Worm (Caenorhabditis elegans) whole organism, L3 larva: ENCODE results near the gene qui-1.

Experiments used
- aly-2 ChIP-seq: fragments of 150-350 bp; optimal IDR thresholded peaks from 2 replicates; lab custom pipeline; 2014; ENCODE audit warnings: missing biosample characterization, missing genetic modification characterization
- egl-27 ChIP-seq: sonication (generic microtip); optimal IDR thresholded peaks from 4 replicates; lab custom pipeline; 2017; ENCODE audit warnings: missing biosample characterization, missing genetic modification reagents, missing genetic modification characterization
- fos-1 ChIP-seq: fragments of 150-350 bp; optimal IDR thresholded peaks from 2 replicates; lab custom pipeline; 2014; ENCODE audit warnings: missing biosample characterization, missing genetic modification characterization
- jun-1 ChIP-seq: fragments of 150-350 bp; optimal IDR thresholded peaks from 2 replicates; lab custom pipeline; 2014; ENCODE audit warnings: missing biosample characterization, missing genetic modification reagents, missing genetic modification characterization
- nfya-1 ChIP-seq: sonication (generic microtip); optimal IDR thresholded peaks from 2 replicates; lab custom pipeline; 2017; ENCODE audit warnings: missing genetic modification characterization, mild to moderate bottlenecking, missing compliant biosample characterization, antibody characterized with exemption, moderate library complexity; ENCODE audit not compliant: insufficient read depth
- nhr-11 ChIP-seq: fragments of 150-350 bp; optimal IDR thresholded peaks from 2 replicates; lab custom pipeline; 2014; ENCODE audit warnings: missing biosample characterization, missing genetic modification characterization
- nhr-237 ChIP-seq: fragments of 150-350 bp; optimal IDR thresholded peaks from 2 replicates; lab custom pipeline; 2014; ENCODE audit warnings: missing biosample characterization, missing genetic modification characterization
- nhr-43 ChIP-seq: sonication (generic microtip); optimal IDR thresholded peaks from 2 replicates; lab custom pipeline; 2016; ENCODE audit warnings: mild to moderate bottlenecking, missing genetic modification characterization, missing compliant biosample characterization; ENCODE audit not compliant: poor library complexity, severe bottlenecking
- nhr-77 ChIP-seq: fragments of 150-350 bp; optimal IDR thresholded peaks from 2 replicates; lab custom pipeline; 2014; ENCODE audit warnings: missing biosample characterization, missing genetic modification characterization
- pqm-1 ChIP-seq: fragments of 150-350 bp; optimal IDR thresholded peaks from 2 replicates; lab custom pipeline; 2017; ENCODE audit warnings: missing biosample characterization, missing genetic modification characterization, inconsistent platforms
- snpc-4 ChIP-seq: fragments of 150-350 bp; optimal IDR thresholded peaks from 2 replicates; lab custom pipeline; 2014; ENCODE audit warnings: missing biosample characterization, missing genetic modification characterization
- unc-62 ChIP-seq: fragments of 150-350 bp; sonication (generic microtip); optimal IDR thresholded peaks from 4 replicates; lab custom pipeline; 2014; ENCODE audit warnings: missing biosample characterization, missing genetic modification reagents, missing genetic modification characterization
- ztf-11 ChIP-seq: fragments of 150-350 bp; optimal IDR thresholded peaks from 2 replicates; lab custom pipeline; 2014; ENCODE audit warnings: missing biosample characterization, missing genetic modification characterization

DNA sequence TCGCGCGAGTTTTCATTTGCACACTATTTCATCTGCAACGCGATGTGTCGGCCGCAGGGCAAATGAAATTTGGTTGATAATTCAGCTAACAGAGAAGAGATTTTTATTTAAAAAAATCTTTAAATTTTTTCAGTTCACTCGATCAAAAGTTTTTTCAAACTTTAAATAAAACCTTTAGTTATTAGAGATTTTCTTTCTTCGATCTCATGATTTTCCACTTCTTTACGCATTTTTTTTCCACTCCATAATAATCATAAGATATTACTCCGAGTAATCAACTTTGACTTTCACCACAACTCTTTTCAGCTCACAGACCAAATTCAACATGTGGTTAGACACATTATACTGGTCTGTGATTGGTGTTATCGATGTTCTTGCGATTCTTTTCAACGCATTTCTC is 13.1 kb downstream of the qui-1 start, which contains the start of gene srd-10:
- TF ChIP-seq unc-62 (GFP tag; lab: Kevin White, UChicago): no peak
- TF ChIP-seq nhr-77: no peak
- no peak for TF ChIP-seq aly-2 (tag; lab: Kevin White, UChicago)
- TF ChIP-seq nfya-1 (tag; lab: Kevin White, UChicago): no peak
- no peak for TF ChIP-seq pqm-1 (tag; lab: Kevin White, UChicago)
- no peak for TF ChIP-seq fos-1 (tag; lab: Kevin White, UChicago)
- no peak for TF ChIP-seq nhr-43 (tag; lab: Kevin White, UChicago)
- TF ChIP-seq egl-27 (tag; lab: Kevin White, UChicago): no peak
- TF ChIP-seq ztf-11 (tag; lab: Kevin White, UChicago): no peak
- no peak for TF ChIP-seq jun-1
- no peak for TF ChIP-seq snpc-4 (tag; lab: Kevin White, UChicago)
- no peak for TF ChIP-seq nhr-11 (tag; lab: Kevin White, UChicago)
- TF ChIP-seq nhr-237 (tag; lab: Kevin White, UChicago): no peak
